Fruit fly (Drosophila melanogaster) whole organism, embryonic: Measurements from ENCODE around the gene RapGAP1.

ENCODE experiments used
- Blimp-1 ChIP-seq: fragments of 200-800 bp; sonication (Bioruptor generic); optimal IDR thresholded peaks from 3 replicates; lab custom pipeline; 2018; ENCODE audit warnings: missing biosample characterization, missing genetic modification characterization, mild to moderate bottlenecking, moderate library complexity, missing genetic modification reagents
- CG10209 ChIP-seq: fragments of 200-800 bp; sonication (Bioruptor generic); optimal IDR thresholded peaks from 3 replicates; lab custom pipeline; 2017; ENCODE audit warnings: missing biosample characterization, mild to moderate bottlenecking, missing genetic modification characterization, missing genetic modification reagents
- CG10274 ChIP-seq: fragments of 200-800 bp; sonication (Bioruptor generic); optimal IDR thresholded peaks from 3 replicates; lab custom pipeline; 2017; ENCODE audit warnings: missing biosample characterization, mild to moderate bottlenecking, missing genetic modification characterization
- CG10321 ChIP-seq: fragments of 200-800 bp; sonication (Bioruptor generic); IDR thresholded peaks from 2 replicates; pipeline ENCODE4 v1.3.6; 2022; ENCODE audit warnings: missing biosample characterization, missing genetic modification characterization
- CG10366 ChIP-seq: fragments of 200-800 bp; sonication (Bioruptor generic); IDR thresholded peaks from 2 replicates; pipeline ENCODE4 v1.3.6; 2022; ENCODE audit warnings: missing biosample characterization, missing genetic modification characterization
- CG10979 ChIP-seq: fragments of 200-800 bp; sonication (Bioruptor generic); optimal IDR thresholded peaks from 2 replicates; lab custom pipeline; 2018; ENCODE audit warnings: missing biosample characterization, mild to moderate bottlenecking, missing genetic modification characterization, moderate library complexity
- CG11085 ChIP-seq: fragments of 200-800 bp; sonication (Bioruptor generic); IDR thresholded peaks from 2 replicates; pipeline ENCODE4 v1.3.6; 2022; ENCODE audit warnings: missing biosample characterization, missing genetic modification characterization
- CG11723 ChIP-seq: fragments of 200-800 bp; sonication (Bioruptor generic); optimal IDR thresholded peaks from 2 replicates; lab custom pipeline; 2017; ENCODE audit warnings: missing biosample characterization, mild to moderate bottlenecking, missing genetic modification characterization
- CG1233 ChIP-seq: fragments of 200-800 bp; sonication (Bioruptor generic); optimal IDR thresholded peaks from 4 replicates; lab custom pipeline; 2018; ENCODE audit warnings: missing biosample characterization, mild to moderate bottlenecking, missing genetic modification characterization
- CG14667 ChIP-seq: fragments of 200-800 bp; sonication (Bioruptor generic); IDR thresholded peaks from 2 replicates; pipeline ENCODE4 v1.3.6; 2022; ENCODE audit warnings: missing biosample characterization, missing genetic modification characterization
- CG15601 ChIP-seq: fragments of 200-800 bp; sonication (Bioruptor generic); optimal IDR thresholded peaks from 3 replicates; lab custom pipeline; 2019; ENCODE audit warnings: missing biosample characterization, mild to moderate bottlenecking, missing genetic modification characterization, moderate library complexity
- CG17829 ChIP-seq: fragments of 200-800 bp; optimal IDR thresholded peaks from 2 replicates; lab custom pipeline; 2019; ENCODE audit warnings: missing biosample characterization, mild to moderate bottlenecking, missing genetic modification characterization, moderate library complexity
- CG18599 ChIP-seq: fragments of 200-800 bp; sonication (Bioruptor generic); optimal IDR thresholded peaks from 3 replicates; lab custom pipeline; 2017; ENCODE audit warnings: missing biosample characterization, missing genetic modification characterization, mild to moderate bottlenecking, moderate library complexity, missing genetic modification reagents
- CG30403 ChIP-seq: fragments of 200-800 bp; sonication (Bioruptor generic); optimal IDR thresholded peaks from 3 replicates; lab custom pipeline; 2016; ENCODE audit warnings: missing biosample characterization, missing genetic modification characterization
- CG31224 ChIP-seq: fragments of 200-800 bp; sonication (Bioruptor generic); IDR thresholded peaks from 2 replicates; pipeline ENCODE4 v1.3.6; 2022; ENCODE audit warnings: missing biosample characterization, missing genetic modification characterization
- CG4730 ChIP-seq: fragments of 200-800 bp; sonication (Bioruptor generic); IDR thresholded peaks from 2 replicates; pipeline ENCODE4 v1.3.6; 2022; ENCODE audit warnings: missing biosample characterization, missing genetic modification characterization
- CG5245 ChIP-seq: fragments of 200-800 bp; sonication (Bioruptor generic); optimal IDR thresholded peaks from 3 replicates; lab custom pipeline; 2016; ENCODE audit warnings: missing biosample characterization, missing genetic modification characterization
- CG6654 ChIP-seq: fragments of 200-800 bp; sonication (Bioruptor generic); optimal IDR thresholded peaks from 2 replicates; lab custom pipeline; 2017; ENCODE audit warnings: missing biosample characterization, mild to moderate bottlenecking, missing genetic modification characterization
- CG6689 ChIP-seq: fragments of 200-800 bp; sonication (Bioruptor generic); IDR thresholded peaks from 2 replicates; pipeline ENCODE4 v1.3.6; 2022; ENCODE audit warnings: missing biosample characterization, missing genetic modification characterization
- CG7357 ChIP-seq: fragments of 200-800 bp; sonication (Bioruptor generic); IDR thresholded peaks from 3 replicates; pipeline ENCODE4 v1.3.6; 2022; ENCODE audit warnings: missing biosample characterization, missing genetic modification characterization
- CG7839 ChIP-seq: fragments of 200-800 bp; sonication (Bioruptor generic); optimal IDR thresholded peaks from 3 replicates; lab custom pipeline; 2018; ENCODE audit warnings: missing biosample characterization, mild to moderate bottlenecking, missing genetic modification characterization, moderate library complexity
- CG9727 ChIP-seq: fragments of 200-800 bp; sonication (Bioruptor generic); optimal IDR thresholded peaks from 3 replicates; lab custom pipeline; 2017; ENCODE audit warnings: missing biosample characterization, mild to moderate bottlenecking, missing genetic modification characterization
- CG9932 ChIP-seq: fragments of 200-800 bp; sonication (Bioruptor generic); IDR thresholded peaks from 2 replicates; pipeline ENCODE4 v1.3.6; 2022; ENCODE audit warnings: missing biosample characterization, missing genetic modification characterization
- Chrac-16 ChIP-seq: fragments of 200-800 bp; sonication (Bioruptor generic); optimal IDR thresholded peaks from 3 replicates; lab custom pipeline; 2016; ENCODE audit warnings: missing biosample characterization, missing genetic modification characterization
- CkIIα-i1 ChIP-seq: fragments of 200-800 bp; sonication (Bioruptor generic); IDR thresholded peaks from 2 replicates; pipeline ENCODE4 v1.3.6; 2022; ENCODE audit warnings: missing biosample characterization, missing genetic modification characterization
- CoRest ChIP-seq: fragments of 200-800 bp; sonication (Bioruptor generic); optimal IDR thresholded peaks from 3 replicates; lab custom pipeline; 2018; ENCODE audit warnings: missing biosample characterization, mild to moderate bottlenecking, missing genetic modification characterization, moderate library complexity
- Dbx ChIP-seq: fragments of 200-800 bp; sonication (Bioruptor generic); IDR thresholded peaks from 3 replicates; pipeline ENCODE4 v1.3.6; 2022; ENCODE audit warnings: missing biosample characterization, missing genetic modification characterization
- Doc2 ChIP-seq: fragments of 200-800 bp; sonication (Bioruptor generic); IDR thresholded peaks from 2 replicates; pipeline ENCODE4 v1.3.6; 2022; ENCODE audit warnings: missing biosample characterization, missing genetic modification characterization
- E2f2 ChIP-seq: fragments of 200-800 bp; sonication (Bioruptor generic); IDR thresholded peaks from 2 replicates; pipeline ENCODE4 v1.3.6; 2022; ENCODE audit warnings: missing biosample characterization, missing genetic modification characterization
- Lim3 ChIP-seq: fragments of 200-800 bp; sonication (Bioruptor generic); IDR thresholded peaks from 2 replicates; pipeline ENCODE4 v1.3.6; 2022; ENCODE audit warnings: missing biosample characterization, missing genetic modification characterization
- Mes4 ChIP-seq: fragments of 200-800 bp; sonication (Bioruptor generic); optimal IDR thresholded peaks from 2 replicates; lab custom pipeline; 2016; ENCODE audit warnings: missing biosample characterization, missing genetic modification characterization
- Ssrp ChIP-seq: fragments of 200-800 bp; sonication (Bioruptor generic); optimal IDR thresholded peaks from 2 replicates; lab custom pipeline; 2018; ENCODE audit warnings: missing biosample characterization, mild to moderate bottlenecking, missing genetic modification characterization, moderate library complexity
- Xbp1 ChIP-seq: fragments of 200-800 bp; sonication (Bioruptor generic); optimal IDR thresholded peaks from 3 replicates; lab custom pipeline; 2016; ENCODE audit warnings: missing biosample characterization, mild to moderate bottlenecking, missing genetic modification characterization
- cas ChIP-seq: fragments of 200-800 bp; sonication (Bioruptor generic); IDR thresholded peaks from 2 replicates; pipeline ENCODE4 v1.3.6; 2022; ENCODE audit warnings: missing biosample characterization, missing genetic modification characterization
- cwo ChIP-seq: fragments of 200-800 bp; sonication (Bioruptor generic); optimal IDR thresholded peaks from 3 replicates; lab custom pipeline; 2017; ENCODE audit warnings: missing biosample characterization, missing genetic modification characterization, mild to moderate bottlenecking, moderate library complexity, missing genetic modification reagents
- dmrt99B ChIP-seq: fragments of 200-800 bp; sonication (Bioruptor generic); optimal IDR thresholded peaks from 2 replicates; lab custom pipeline; 2018; ENCODE audit warnings: missing biosample characterization, mild to moderate bottlenecking, missing genetic modification characterization, moderate library complexity
- ems ChIP-seq: fragments of 200-800 bp; sonication (Bioruptor generic); optimal IDR thresholded peaks from 3 replicates; lab custom pipeline; 2016; ENCODE audit warnings: missing biosample characterization, missing genetic modification characterization
- en ChIP-seq: fragments of 200-800 bp; sonication (Bioruptor generic); optimal IDR thresholded peaks from 2 replicates; lab custom pipeline; 2016; ENCODE audit warnings: missing biosample characterization, missing genetic modification characterization
- gsb-n ChIP-seq: fragments of 200-800 bp; sonication (Bioruptor generic); optimal IDR thresholded peaks from 3 replicates; lab custom pipeline; 2018; ENCODE audit warnings: missing biosample characterization, mild to moderate bottlenecking, missing genetic modification characterization
- hbn ChIP-seq: fragments of 200-800 bp; sonication (Bioruptor generic); IDR thresholded peaks from 2 replicates; pipeline ENCODE4 v1.3.6; 2022; ENCODE audit warnings: missing biosample characterization, missing genetic modification characterization; ENCODE audit not compliant: partially characterized antibody
- her ChIP-seq: fragments of 200-800 bp; sonication (Bioruptor generic); optimal IDR thresholded peaks from 2 replicates; lab custom pipeline; 2016; ENCODE audit warnings: missing biosample characterization, missing genetic modification characterization
- insv ChIP-seq, 2 experiments: fragments of 200-800 bp; sonication (Bioruptor generic); optimal IDR thresholded peaks; 3 replicates each; lab custom pipeline; 2016 to 2018; ENCODE audit warnings: missing biosample characterization in 2 of 2, missing genetic modification characterization in 2 of 2
- kah ChIP-seq: fragments of 200-800 bp; sonication (Bioruptor generic); optimal IDR thresholded peaks from 2 replicates; lab custom pipeline; 2018; ENCODE audit warnings: missing biosample characterization, mild to moderate bottlenecking, missing genetic modification characterization
- lab ChIP-seq: fragments of 200-800 bp; sonication (Bioruptor generic); optimal IDR thresholded peaks from 3 replicates; lab custom pipeline; 2017; ENCODE audit warnings: missing biosample characterization, missing genetic modification characterization, mild to moderate bottlenecking, moderate library complexity, missing genetic modification reagents
- lmd ChIP-seq: fragments of 200-800 bp; sonication (Bioruptor generic); IDR thresholded peaks from 2 replicates; pipeline ENCODE4 v1.3.6; 2022; ENCODE audit warnings: missing biosample characterization, missing genetic modification characterization
- maf-S ChIP-seq: fragments of 200-800 bp; sonication (Bioruptor generic); optimal IDR thresholded peaks from 2 replicates; lab custom pipeline; 2016; ENCODE audit warnings: missing biosample characterization, missing genetic modification characterization
- mam ChIP-seq: fragments of 200-800 bp; sonication (Bioruptor generic); optimal IDR thresholded peaks from 3 replicates; lab custom pipeline; 2016; ENCODE audit warnings: missing biosample characterization, missing genetic modification characterization
- sob ChIP-seq: fragments of 200-800 bp; sonication (Bioruptor generic); IDR thresholded peaks from 2 replicates; pipeline ENCODE4 v1.3.6; 2022; ENCODE audit warnings: missing biosample characterization, missing genetic modification characterization
- zf30C ChIP-seq: fragments of 200-800 bp; sonication (Bioruptor generic); optimal IDR thresholded peaks from 3 replicates; lab custom pipeline; 2018; ENCODE audit warnings: missing biosample characterization, mild to moderate bottlenecking, missing genetic modification characterization
- zfh2 ChIP-seq: fragments of 200-800 bp; sonication (Bioruptor generic); optimal IDR thresholded peaks from 2 replicates; lab custom pipeline; 2016; ENCODE audit warnings: missing biosample characterization, missing genetic modification characterization

RapGAP1 gene

dm6 chr2L:7541047-7541726, 37.6 kb downstream of the RapGAP1 start (continued):
- TF ChIP-seq CoRest (tag; lab: Kevin White, UChicago) = peak; percentile 44
- TF ChIP-seq CG18599 (GFP tag; lab: Kevin White, UChicago) = peak; percentile 62
- TF ChIP-seq kah (GFP tag; lab: Kevin White, UChicago) = no peak
- peak; percentile 46 for TF ChIP-seq Blimp-1 (GFP tag; lab: Kevin White, UChicago)
- no peak for TF ChIP-seq cas (GFP tag; lab: Robert Waterston, UW)
- TF ChIP-seq CG10274 (GFP tag; lab: Kevin White, UChicago) = no peak
- no peak for TF ChIP-seq hbn (GFP tag; lab: Robert Waterston, UW)
- TF ChIP-seq CG14667 (GFP tag; lab: Robert Waterston, UW) = peak; percentile 42; the same call in 1 of the 2 replicates
- peak; percentile 47 for TF ChIP-seq Ssrp
- 0 out of 2 replicates have a peak, but pooled peaks have one; percentile 28 for TF ChIP-seq CG31224
- no peak for TF ChIP-seq CG9932
- peak; percentile 53 for TF ChIP-seq CG17829 (tag; lab: Kevin White, UChicago)
- no peak for TF ChIP-seq Doc2 (GFP tag; lab: Robert Waterston, UW)
- TF ChIP-seq CG6689 (GFP tag; lab: Robert Waterston, UW) = peak; percentile 44
- peak; percentile 58 for TF ChIP-seq CG9727
- TF ChIP-seq maf-S (GFP tag; lab: Kevin White, UChicago) = no peak
- TF ChIP-seq CG6654 (GFP tag; lab: Kevin White, UChicago) = no peak
- TF ChIP-seq CG7839 (tag; lab: Kevin White, UChicago) = peak; percentile 65
- no peak for TF ChIP-seq zfh2
- peak; percentile 33 for TF ChIP-seq mam (GFP tag; lab: Kevin White, UChicago)
- no peak for TF ChIP-seq en (GFP tag; lab: Kevin White, UChicago)
- peak; percentile 3 for TF ChIP-seq CG1233 (GFP tag; lab: Kevin White, UChicago)
- peak; percentile 5 for TF ChIP-seq cwo (GFP tag; lab: Kevin White, UChicago)
- peak; percentile 25 for TF ChIP-seq CG10366 (GFP tag; lab: Robert Waterston, UW)
- TF ChIP-seq E2f2 = no peak
- TF ChIP-seq dmrt99B (tag; lab: Kevin White, UChicago) = peak; percentile 49
- TF ChIP-seq CkIIα-i1 (GFP tag; lab: Robert Waterston, UW) = no peak
- TF ChIP-seq lmd (GFP tag; lab: Robert Waterston, UW) = peak; percentile 28; the same call in 1 of the 2 replicates
- no peak for TF ChIP-seq ems (GFP tag; lab: Kevin White, UChicago)
- 0 out of 2 replicates have a peak, but pooled peaks have one; percentile 24 for TF ChIP-seq CG4730 (GFP tag; lab: Robert Waterston, UW)
- TF ChIP-seq insv (GFP tag; optimal IDR thresholded peaks at IDR 0.05; lab: Kevin White, UChicago) = no peak
- TF ChIP-seq Dbx (GFP tag; lab: Robert Waterston, UW) = 0 out of 3 replicates have a peak, but pooled peaks have one; percentile 34
- 0 out of 3 replicates have a peak, but pooled peaks have one; percentile 26 for TF ChIP-seq CG7357 (GFP tag; lab: Robert Waterston, UW)
- TF ChIP-seq gsb-n (tag; lab: Kevin White, UChicago) = peak; percentile 11
- no peak for TF ChIP-seq CG10321 (GFP tag; lab: Robert Waterston, UW)
- TF ChIP-seq Mes4 (GFP tag; lab: Kevin White, UChicago) = no peak
- TF ChIP-seq CG10979 (tag; lab: Kevin White, UChicago) = peak; percentile 53
- peak; percentile 43 for TF ChIP-seq Xbp1
- TF ChIP-seq CG10209 (GFP tag; lab: Kevin White, UChicago) = peak; percentile 41
- TF ChIP-seq CG11723 (GFP tag; lab: Kevin White, UChicago) = no peak
- TF ChIP-seq CG15601 = peak; percentile 30
- peak; percentile 1 for TF ChIP-seq CG5245 (GFP tag; lab: Kevin White, UChicago)
- TF ChIP-seq her (GFP tag; lab: Kevin White, UChicago) = no peak
- peak; percentile 3 for TF ChIP-seq zf30C
- TF ChIP-seq CG11085 (GFP tag; lab: Robert Waterston, UW) = no peak
- TF ChIP-seq CG30403 (GFP tag; lab: Kevin White, UChicago) = peak; percentile 42
- peak; percentile 49 for TF ChIP-seq sob
- peak; percentile 63 for TF ChIP-seq lab
- peak; percentile 20 for TF ChIP-seq Chrac-16 (GFP tag; lab: Kevin White, UChicago)
- no peak for TF ChIP-seq Lim3 (GFP tag; lab: Robert Waterston, UW)
